Worm (Caenorhabditis elegans): Measurements from ENCODE around the gene gcy-12.
A peak's percentile ranks its signal among the peaks of the same experiment; 100 is the strongest.

Gene gcy-12

ce11 chrII:5336660-5337494 is 25.0 kb downstream of the gcy-12 start (continued):
- no peak for TF ChIP-seq ces-1 (GFP tag; optimal IDR thresholded peaks at IDR 0.05)
- TF ChIP-seq pax-3 (tag; optimal IDR thresholded peaks at IDR 0.05) = peak; percentile 46
- TF ChIP-seq C16A3.4 (tag; optimal IDR thresholded peaks at IDR 0.05) = peak; percentile 27
- no peak for TF ChIP-seq alr-1 (tag; optimal IDR thresholded peaks at IDR 0.05; ENCODE audit: borderline replicate concordance)
- no peak for TF ChIP-seq lin-15B (tag; optimal IDR thresholded peaks at IDR 0.05)
- no peak for TF ChIP-seq tlp-1 (tag; optimal IDR thresholded peaks at IDR 0.05)
- peak in 2 of 6 experiments; percentile 12 to 55 for TF ChIP-seq elt-3 (tag; optimal IDR thresholded peaks at IDR 0.05)
- TF ChIP-seq lir-3 (tag; optimal IDR thresholded peaks at IDR 0.05; ENCODE audit: poor library complexity) = peak; percentile 56
- TF ChIP-seq nhr-11 (tag; optimal IDR thresholded peaks at IDR 0.05) = peak; percentile 21
- peak; percentile 92 for TF ChIP-seq lin-14 (GFP tag; optimal IDR thresholded peaks at IDR 0.05)
- TF ChIP-seq ceh-63 (GFP tag; optimal IDR thresholded peaks at IDR 0.05) = no peak
- no peak for TF ChIP-seq unc-98 (GFP tag; IDR thresholded peaks at IDR 0.05)
- TF ChIP-seq nhr-12 (tag; optimal IDR thresholded peaks at IDR 0.05) = no peak
- TF ChIP-seq efl-1 (optimal IDR thresholded peaks at IDR 0.05) = peak; percentile 64 to 76
- peak; percentile 57 to 84 for TF ChIP-seq efl-1 (GFP tag; optimal IDR thresholded peaks at IDR 0.05 in 1 of 2)
- no peak for TF ChIP-seq sup-37 (GFP tag; optimal IDR thresholded peaks at IDR 0.05)
- no peak for TF ChIP-seq vab-15 (tag; optimal IDR thresholded peaks at IDR 0.05)
- peak; percentile 85 for TF ChIP-seq snu-23 (GFP tag; optimal IDR thresholded peaks at IDR 0.05)
- TF ChIP-seq unc-30 (tag; optimal IDR thresholded peaks at IDR 0.05) = no peak
- no peak for TF ChIP-seq lin-13 (GFP tag; optimal IDR thresholded peaks at IDR 0.05)
- no peak for TF ChIP-seq egl-27 (tag; optimal IDR thresholded peaks at IDR 0.05)
- peak; percentile 87 for TF ChIP-seq blmp-1 (tag; optimal IDR thresholded peaks at IDR 0.05)
- peak; percentile 11 for TF ChIP-seq egl-13 (tag; optimal IDR thresholded peaks at IDR 0.05)
- TF ChIP-seq unc-130 (tag; optimal IDR thresholded peaks at IDR 0.05) = peak; percentile 52
- no peak for TF ChIP-seq pqm-1 (tag; optimal IDR thresholded peaks at IDR 0.05)
- no peak for TF ChIP-seq efl-3 (GFP tag; optimal IDR thresholded peaks at IDR 0.05)
- TF ChIP-seq ceh-8 (GFP tag; optimal IDR thresholded peaks at IDR 0.05) = peak; percentile 18
- TF ChIP-seq skn-1 (tag; optimal IDR thresholded peaks at IDR 0.05) = peak; percentile 69
- TF ChIP-seq nhr-76 (tag; optimal IDR thresholded peaks at IDR 0.05) = no peak
- peak; percentile 59 for TF ChIP-seq unc-86 (tag; optimal IDR thresholded peaks at IDR 0.05)
- TF ChIP-seq xbp-1 (tag; optimal IDR thresholded peaks at IDR 0.05) = peak; percentile 56
- no peak for TF ChIP-seq snpc-4 (tag; optimal IDR thresholded peaks at IDR 0.05)
- TF ChIP-seq mep-1 (tag; optimal IDR thresholded peaks at IDR 0.05) = peak; percentile 80
- no peak for TF ChIP-seq nhr-28 (tag; optimal IDR thresholded peaks at IDR 0.05)

ce11 chrII:5337495-5337840 is 25.6 kb downstream of the gcy-12 start:
- peak; percentile 30 for TF ChIP-seq ceh-63 (GFP tag; optimal IDR thresholded peaks at IDR 0.05)
- peak; percentile 14 for TF ChIP-seq lin-14 (GFP tag; optimal IDR thresholded peaks at IDR 0.05)
- no peak for TF ChIP-seq nhr-19 (GFP tag; conservative IDR thresholded peaks at IDR 0.05)
- TF ChIP-seq mep-1 (tag; optimal IDR thresholded peaks at IDR 0.05) = peak; percentile 29

ce11 chrII:5338301-5338700 is 26.5 kb downstream of the gcy-12 start:
- TF ChIP-seq vab-15 (tag; optimal IDR thresholded peaks at IDR 0.05) (no peak), tlp-1 (tag; optimal IDR thresholded peaks at IDR 0.05) (no peak), skn-1 (tag; optimal IDR thresholded peaks at IDR 0.05) (peak; percentile 76), egl-13 (tag; optimal IDR thresholded peaks at IDR 0.05) (peak; percentile 37), unc-98 (GFP tag; IDR thresholded peaks at IDR 0.05) (no peak), nhr-237 (tag; optimal IDR thresholded peaks at IDR 0.05) (no peak), rnt-1 (tag; optimal IDR thresholded peaks at IDR 0.05) (peak; percentile 19), ceh-82 (tag; optimal IDR thresholded peaks at IDR 0.05) (no peak), ceh-8 (GFP tag; optimal IDR thresholded peaks at IDR 0.05) (peak; percentile 3), xbp-1 (tag; optimal IDR thresholded peaks at IDR 0.05) (peak; percentile 23), ztf-4 (tag; optimal IDR thresholded peaks at IDR 0.05) (no peak), mdl-1 (tag; optimal IDR thresholded peaks at IDR 0.05) (peak in 1 of 2 experiments; percentile 45), sptf-1 (tag; optimal IDR thresholded peaks at IDR 0.05) (no peak), mep-1 (tag; optimal IDR thresholded peaks at IDR 0.05) (peak; percentile 55), elt-3 (tag; optimal IDR thresholded peaks at IDR 0.05) (no peak), jun-1 (tag; optimal IDR thresholded peaks at IDR 0.05) (peak; percentile 52), blmp-1 (tag; optimal IDR thresholded peaks at IDR 0.05) (no peak), ceh-88 (GFP tag; IDR thresholded peaks at IDR 0.05) (no peak), nhr-71 (tag; optimal IDR thresholded peaks at IDR 0.05) (peak; percentile 65), lin-35 (GFP tag; optimal IDR thresholded peaks at IDR 0.05) (peak in 1 of 2 experiments; percentile 45), snu-23 (GFP tag; optimal IDR thresholded peaks at IDR 0.05) (peak; percentile 40), nhr-19 (GFP tag; conservative IDR thresholded peaks at IDR 0.05) (no peak; the same call in 1 of the 2 replicates), egl-27 (tag; optimal IDR thresholded peaks at IDR 0.05) (no peak), fkh-4 (tag; optimal IDR thresholded peaks at IDR 0.05; ENCODE audit: borderline replicate concordance) (no peak), nhr-11 (tag; optimal IDR thresholded peaks at IDR 0.05) (no peak), nhr-47 (tag; optimal IDR thresholded peaks at IDR 0.05) (peak; percentile 32)

Data from whole organism, L1 larva.